Worm (Caenorhabditis elegans): ENCODE measurements around the gene Y51H4A.13.

DNA sequence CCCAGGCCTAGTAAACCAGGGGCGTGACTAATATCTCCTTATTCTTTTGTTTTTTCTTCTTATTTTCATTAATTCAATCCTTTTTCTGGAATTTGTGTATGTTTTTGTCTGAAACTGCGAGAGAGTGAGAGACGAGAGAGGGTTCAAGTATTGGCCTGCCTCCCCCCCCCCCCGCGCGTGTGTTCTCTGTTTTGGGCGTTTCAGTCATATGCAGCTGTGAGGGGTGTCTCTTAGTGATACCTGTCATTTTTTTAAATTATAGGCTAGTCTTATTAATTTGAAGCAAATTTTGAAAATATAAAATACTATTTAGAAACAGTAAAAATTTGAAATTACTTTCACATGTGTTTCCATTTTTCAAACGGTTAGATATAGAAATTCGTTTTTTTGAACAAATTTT, 13.3 kb upstream of the Y51H4A.13 start:
- TF ChIP-seq T22C8.4 (GFP tag; IDR thresholded peaks at IDR 0.05) (no peak), flt-1 (GFP tag; IDR thresholded peaks at IDR 0.05) (no peak), cog-1 (tag; optimal IDR thresholded peaks at IDR 0.05) (no peak), klf-2 (GFP tag; conservative IDR thresholded peaks at IDR 0.05) (no peak), ztf-23 (GFP tag; IDR thresholded peaks at IDR 0.05) (no peak), med-1 (GFP tag; optimal IDR thresholded peaks at IDR 0.05; ENCODE audit: insufficient read depth) (no peak), ztf-29 (GFP tag; IDR thresholded peaks at IDR 0.05) (no peak), tab-1 (GFP tag; IDR thresholded peaks at IDR 0.05) (no peak), ref-1 (GFP tag; conservative IDR thresholded peaks at IDR 0.05) (no peak)

Measured in whole organism, midembryonic.